Worm (Caenorhabditis elegans): ENCODE data around the gene F22B5.10.

DNA sequence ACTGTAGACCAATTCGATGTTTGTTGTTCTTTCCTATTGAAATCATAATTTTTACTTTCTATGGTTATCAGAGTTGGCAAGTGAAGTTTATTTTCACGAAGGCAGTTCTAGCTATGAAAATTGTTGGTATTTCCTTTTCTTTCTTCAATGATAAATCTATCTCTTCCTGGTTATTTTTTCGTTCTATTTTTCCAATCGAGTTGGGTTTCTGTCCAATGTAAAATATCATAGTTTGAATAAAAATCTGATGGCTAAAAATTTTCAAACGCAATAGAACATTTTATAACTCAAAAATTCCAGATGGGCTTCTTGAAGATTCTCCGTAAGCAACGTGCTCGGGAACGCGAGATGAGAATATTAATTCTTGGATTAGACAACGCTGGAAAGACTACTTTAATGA, 23.0 kb upstream of the F22B5.10 start, which contains the start of gene evl-20:
- TF ChIP-seq elt-3 (tag; optimal IDR thresholded peaks at IDR 0.05) (no peak), aly-2 (tag; optimal IDR thresholded peaks at IDR 0.05) (no peak), alr-1 (tag; optimal IDR thresholded peaks at IDR 0.05) (no peak), blmp-1 (tag; optimal IDR thresholded peaks at IDR 0.05; ENCODE audit: insufficient read depth) (no peak), nhr-12 (tag; optimal IDR thresholded peaks at IDR 0.05) (no peak), ama-1 (optimal IDR thresholded peaks at IDR 0.05) (no peak), egl-27 (tag; optimal IDR thresholded peaks at IDR 0.05) (no peak), mdl-1 (tag; optimal IDR thresholded peaks at IDR 0.05) (no peak), zag-1 (tag; optimal IDR thresholded peaks at IDR 0.05) (no peak), ZK546.5 (tag; optimal IDR thresholded peaks at IDR 0.05) (no peak), sma-9 (GFP tag; optimal IDR thresholded peaks at IDR 0.05) (no peak), sma-9 (tag; optimal IDR thresholded peaks at IDR 0.05) (no peak), lsy-2 (tag; optimal IDR thresholded peaks at IDR 0.05) (no peak), lin-39 (tag; optimal IDR thresholded peaks at IDR 0.05) (no peak)

Data from whole organism, L2 larva.